Fruit fly (Drosophila melanogaster) whole organism, embryonic: ENCODE results near the gene CG13239.

Source experiments
- CG10147 ChIP-seq: fragments of 200-800 bp; sonication (Bioruptor generic); optimal IDR thresholded peaks from 2 replicates; lab custom pipeline; 2019; ENCODE audit warnings: missing biosample characterization, mild to moderate bottlenecking, missing genetic modification characterization, moderate library complexity
- CG10543 ChIP-seq: fragments of 200-800 bp; sonication (Bioruptor generic); optimal IDR thresholded peaks from 3 replicates; lab custom pipeline; 2017; ENCODE audit warnings: missing biosample characterization, mild to moderate bottlenecking, missing genetic modification characterization, moderate library complexity
- CG12071 ChIP-seq: fragments of 200-800 bp; sonication (Bioruptor generic); optimal IDR thresholded peaks from 3 replicates; lab custom pipeline; 2018; ENCODE audit warnings: missing biosample characterization, mild to moderate bottlenecking, missing genetic modification characterization
- CG12236 ChIP-seq: fragments of 200-800 bp; sonication (Bioruptor generic); optimal IDR thresholded peaks from 2 replicates; lab custom pipeline; 2016; ENCODE audit warnings: missing biosample characterization, missing genetic modification characterization
- CG12391 ChIP-seq: fragments of 200-800 bp; sonication (Bioruptor generic); optimal IDR thresholded peaks from 3 replicates; lab custom pipeline; 2018; ENCODE audit warnings: missing biosample characterization, mild to moderate bottlenecking, missing genetic modification characterization, moderate library complexity
- CG1647 ChIP-seq: fragments of 200-800 bp; sonication (Bioruptor generic); optimal IDR thresholded peaks from 3 replicates; lab custom pipeline; 2016; ENCODE audit warnings: missing biosample characterization, missing genetic modification characterization
- CG17186 ChIP-seq: fragments of 200-800 bp; sonication (Bioruptor generic); optimal IDR thresholded peaks from 3 replicates; lab custom pipeline; 2017; ENCODE audit warnings: missing biosample characterization, missing genetic modification reagents, missing genetic modification characterization
- CG17568 ChIP-seq: fragments of 200-800 bp; sonication (Bioruptor generic); optimal IDR thresholded peaks from 2 replicates; lab custom pipeline; 2018; ENCODE audit warnings: missing biosample characterization, mild to moderate bottlenecking, missing genetic modification characterization, moderate library complexity
- CG1792 ChIP-seq: fragments of 200-800 bp; sonication (Bioruptor generic); optimal IDR thresholded peaks from 2 replicates; lab custom pipeline; 2016; ENCODE audit warnings: missing biosample characterization, missing genetic modification characterization
- CG18262 ChIP-seq: fragments of 200-800 bp; optimal IDR thresholded peaks from 3 replicates; lab custom pipeline; 2019; ENCODE audit warnings: missing biosample characterization, mild to moderate bottlenecking, missing genetic modification characterization, moderate library complexity
- CG18764 ChIP-seq: fragments of 200-800 bp; sonication (Bioruptor generic); optimal IDR thresholded peaks from 3 replicates; lab custom pipeline; 2016; ENCODE audit warnings: missing biosample characterization, missing genetic modification characterization
- CG43689 ChIP-seq: fragments of 200-800 bp; sonication (Bioruptor generic); IDR thresholded peaks from 2 replicates; pipeline ENCODE4 v1.3.6; 2022; ENCODE audit warnings: missing biosample characterization, missing genetic modification characterization
- CG4854 ChIP-seq: fragments of 200-800 bp; sonication (Bioruptor generic); optimal IDR thresholded peaks from 2 replicates; lab custom pipeline; 2016; ENCODE audit warnings: missing biosample characterization, missing genetic modification characterization, inconsistent platforms
- CrebB ChIP-seq: fragments of 200-800 bp; sonication (Bioruptor generic); optimal IDR thresholded peaks from 3 replicates; lab custom pipeline; 2018; ENCODE audit warnings: missing biosample characterization, mild to moderate bottlenecking, missing genetic modification characterization
- Dbx ChIP-seq: fragments of 200-800 bp; sonication (Bioruptor generic); IDR thresholded peaks from 3 replicates; pipeline ENCODE4 v1.3.6; 2022; ENCODE audit warnings: missing biosample characterization, missing genetic modification characterization
- Doc3 ChIP-seq: fragments of 200-800 bp; sonication (Bioruptor generic); IDR thresholded peaks from 3 replicates; pipeline ENCODE4 v1.3.6; 2022; ENCODE audit warnings: missing biosample characterization, missing genetic modification characterization; ENCODE audit not compliant: partially characterized antibody
- Fer1 ChIP-seq: fragments of 200-800 bp; sonication (Bioruptor generic); optimal IDR thresholded peaks from 2 replicates; lab custom pipeline; 2017; ENCODE audit warnings: missing biosample characterization, mild to moderate bottlenecking, missing genetic modification characterization
- Gsc ChIP-seq: fragments of 200-800 bp; sonication (Bioruptor generic); IDR thresholded peaks from 2 replicates; pipeline ENCODE4 v1.3.6; 2022; ENCODE audit warnings: missing biosample characterization, missing genetic modification characterization
- H2.0 ChIP-seq: fragments of 200-800 bp; sonication (Bioruptor generic); IDR thresholded peaks from 2 replicates; pipeline ENCODE4 v1.3.6; 2022; ENCODE audit warnings: missing biosample characterization, missing genetic modification characterization
- Hand ChIP-seq: fragments of 200-800 bp; sonication (Bioruptor generic); optimal IDR thresholded peaks from 2 replicates; lab custom pipeline; 2017; ENCODE audit warnings: mild to moderate bottlenecking, missing biosample characterization, missing genetic modification reagents, missing genetic modification characterization
- Hey ChIP-seq: fragments of 200-800 bp; sonication (Bioruptor generic); optimal IDR thresholded peaks from 3 replicates; lab custom pipeline; 2018; ENCODE audit warnings: missing biosample characterization, mild to moderate bottlenecking, missing genetic modification characterization
- Hr3 ChIP-seq: fragments of 200-800 bp; sonication (Bioruptor generic); optimal IDR thresholded peaks from 3 replicates; lab custom pipeline; 2016; ENCODE audit warnings: missing biosample characterization, missing genetic modification characterization
- NFAT ChIP-seq: fragments of 200-800 bp; sonication (Bioruptor generic); IDR thresholded peaks from 2 replicates; pipeline ENCODE4 v1.3.6; 2022; ENCODE audit warnings: missing biosample characterization, missing genetic modification characterization
- Nf-YA ChIP-seq: fragments of 200-800 bp; sonication (Bioruptor generic); IDR thresholded peaks from 2 replicates; pipeline ENCODE4 v1.3.6; 2022; ENCODE audit warnings: missing biosample characterization, missing genetic modification characterization
- Oaz ChIP-seq: fragments of 200-800 bp; sonication (Bioruptor generic); IDR thresholded peaks from 2 replicates; pipeline ENCODE4 v1.3.6; 2022; ENCODE audit warnings: missing biosample characterization, missing genetic modification characterization
- Scr ChIP-seq: fragments of 200-800 bp; sonication (Bioruptor generic); IDR thresholded peaks from 2 replicates; pipeline ENCODE4 v1.3.6; 2022; ENCODE audit warnings: missing biosample characterization, missing genetic modification characterization; ENCODE audit not compliant: partially characterized antibody
- Usf ChIP-seq: fragments of 200-800 bp; sonication (Bioruptor generic); optimal IDR thresholded peaks from 2 replicates; lab custom pipeline; 2017; ENCODE audit warnings: missing genotype, missing biosample characterization, missing genetic modification characterization
- ac ChIP-seq: fragments of 200-800 bp; sonication (Bioruptor generic); optimal IDR thresholded peaks from 3 replicates; lab custom pipeline; 2017; ENCODE audit warnings: missing biosample characterization, mild to moderate bottlenecking, missing genetic modification characterization
- amos ChIP-seq: fragments of 200-800 bp; sonication (Bioruptor generic); IDR thresholded peaks from 2 replicates; pipeline ENCODE4 v1.3.6; 2022; ENCODE audit warnings: missing biosample characterization, missing genetic modification characterization; ENCODE audit not compliant: partially characterized antibody
- aop ChIP-seq: fragments of 200-800 bp; sonication (Bioruptor generic); IDR thresholded peaks from 2 replicates; pipeline ENCODE4 v1.3.6; 2022; ENCODE audit warnings: missing biosample characterization, missing genetic modification characterization
- ara ChIP-seq: fragments of 200-800 bp; sonication (Bioruptor generic); IDR thresholded peaks from 2 replicates; pipeline ENCODE4 v1.3.6; 2022; ENCODE audit warnings: missing biosample characterization, missing genetic modification characterization
- bowl ChIP-seq: fragments of 200-800 bp; sonication (Bioruptor generic); IDR thresholded peaks from 2 replicates; pipeline ENCODE4 v1.3.6; 2022; ENCODE audit warnings: missing biosample characterization, missing genetic modification characterization
- croc ChIP-seq: fragments of 200-800 bp; sonication (Bioruptor generic); conservative IDR thresholded peaks from 3 replicates; pipeline ENCODE4 v1.3.6; 2022; ENCODE audit warnings: missing biosample characterization, missing genetic modification characterization
- disco-r ChIP-seq: fragments of 200-800 bp; sonication (Bioruptor generic); optimal IDR thresholded peaks from 2 replicates; lab custom pipeline; 2016; ENCODE audit warnings: missing biosample characterization, missing genetic modification characterization
- dmrt11E ChIP-seq: fragments of 200-800 bp; sonication (Bioruptor generic); optimal IDR thresholded peaks from 3 replicates; lab custom pipeline; 2018; ENCODE audit warnings: missing biosample characterization, mild to moderate bottlenecking, missing genetic modification characterization, moderate library complexity
- dysf ChIP-seq: fragments of 200-800 bp; sonication (Bioruptor generic); IDR thresholded peaks from 3 replicates; pipeline ENCODE4 v1.3.6; 2022; ENCODE audit warnings: missing biosample characterization, missing genetic modification characterization
- fru ChIP-seq: fragments of >200 bp; optimal IDR thresholded peaks from 2 replicates; lab custom pipeline; 2017
- hbn ChIP-seq: fragments of 200-800 bp; sonication (Bioruptor generic); IDR thresholded peaks from 2 replicates; pipeline ENCODE4 v1.3.6; 2022; ENCODE audit warnings: missing biosample characterization, missing genetic modification characterization; ENCODE audit not compliant: partially characterized antibody
- hth ChIP-seq: fragments of >200 bp; optimal IDR thresholded peaks from 2 replicates; lab custom pipeline; 2017; ENCODE audit warnings: inconsistent platforms
- ken ChIP-seq: fragments of 200-800 bp; sonication (Bioruptor generic); IDR thresholded peaks from 3 replicates; pipeline ENCODE4 v1.3.6; 2022; ENCODE audit warnings: missing biosample characterization, missing genetic modification characterization
- oc ChIP-seq: fragments of 200-800 bp; sonication (Bioruptor generic); optimal IDR thresholded peaks from 2 replicates; lab custom pipeline; 2018; ENCODE audit warnings: missing biosample characterization, mild to moderate bottlenecking, missing genetic modification characterization, moderate library complexity
- pb ChIP-seq: fragments of 200-800 bp; sonication (Bioruptor generic); optimal IDR thresholded peaks from 3 replicates; lab custom pipeline; 2016; ENCODE audit warnings: missing biosample characterization, missing genetic modification characterization
- prd ChIP-seq, 3 experiments: fragments of >200 bp in 2 of 3; fragments of 200-800 bp in 1 of 3; sonication (Bioruptor generic) in 1 of 3; optimal IDR thresholded peaks in 2 of 3; IDR thresholded peaks in 1 of 3; 2 replicates in 2 of 3; 3 replicates in 1 of 3; pipeline versions ENCODE4 v1.3.6 to Lab custom; 2017 to 2022; ENCODE audit warnings: missing biosample characterization in 1 of 3, missing genetic modification characterization in 1 of 3
- row ChIP-seq: fragments of 200-800 bp; sonication (Bioruptor generic); IDR thresholded peaks from 3 replicates; pipeline ENCODE4 v1.3.6; 2022; ENCODE audit warnings: missing biosample characterization, missing genetic modification characterization
- slp2 ChIP-seq: fragments of 200-800 bp; sonication (Bioruptor generic); optimal IDR thresholded peaks from 2 replicates; lab custom pipeline; 2016; ENCODE audit warnings: missing biosample characterization, missing genetic modification characterization
- stwl ChIP-seq: fragments of 200-800 bp; sonication (Bioruptor generic); optimal IDR thresholded peaks from 3 replicates; lab custom pipeline; 2018; ENCODE audit warnings: missing biosample characterization, mild to moderate bottlenecking, missing genetic modification characterization, moderate library complexity
- tio ChIP-seq: fragments of 200-800 bp; sonication (Bioruptor generic); optimal IDR thresholded peaks from 2 replicates; lab custom pipeline; 2017; ENCODE audit warnings: missing biosample characterization, missing genetic modification characterization, inconsistent platforms
- tna ChIP-seq: fragments of 200-800 bp; sonication (Bioruptor generic); IDR thresholded peaks from 2 replicates; pipeline ENCODE4 v1.3.6; 2022; ENCODE audit warnings: missing biosample characterization, missing genetic modification characterization; ENCODE audit not compliant: partially characterized antibody
- yki ChIP-seq: fragments of >200 bp; optimal IDR thresholded peaks from 3 replicates; lab custom pipeline; 2018
- zfh2 ChIP-seq: fragments of 200-800 bp; sonication (Bioruptor generic); optimal IDR thresholded peaks from 2 replicates; lab custom pipeline; 2016; ENCODE audit warnings: missing biosample characterization, missing genetic modification characterization

The CG13239 gene

DNA sequence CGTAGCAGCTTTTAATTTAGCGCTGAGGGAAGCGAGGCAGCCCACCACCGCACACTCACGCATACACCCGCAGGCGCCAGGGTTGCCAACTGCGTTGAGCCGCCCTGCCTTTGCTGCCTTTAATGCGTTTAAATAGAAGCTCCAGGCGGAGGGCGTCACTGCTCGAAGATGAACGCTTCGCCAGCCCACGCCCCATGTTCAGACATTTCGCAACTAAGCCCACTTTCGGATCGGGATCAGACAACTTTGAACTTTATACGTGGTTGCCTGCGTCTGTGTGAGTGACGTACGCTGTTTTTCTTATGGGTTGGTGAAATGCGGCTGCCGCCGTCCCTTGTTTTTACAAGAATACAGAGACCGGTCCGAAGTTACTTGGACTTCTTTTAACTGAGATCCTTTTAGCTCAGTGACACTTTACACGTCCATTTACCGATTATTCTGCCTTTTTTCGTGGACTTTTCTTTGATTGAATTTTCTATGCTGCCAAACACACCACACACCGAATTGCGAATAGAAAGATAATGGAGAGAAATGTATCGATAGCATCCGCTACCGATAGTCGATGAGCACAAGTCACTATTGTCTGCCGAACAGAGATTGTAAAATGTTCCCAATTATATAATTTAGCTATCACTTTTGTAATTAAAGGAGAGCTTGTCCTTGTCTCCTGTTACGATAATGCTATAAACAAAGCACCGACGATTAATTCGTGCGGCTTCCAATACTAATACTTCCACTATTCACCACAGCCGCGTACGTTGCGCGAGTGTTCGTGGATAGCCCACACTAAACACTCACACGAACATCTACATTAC lies 10.7 kb downstream of the CG13239 start (continued):
- peak; percentile 54; the same call in 2 of the 3 replicates for TF ChIP-seq dysf (GFP tag; lab: Robert Waterston, UW)
- TF ChIP-seq zfh2 (GFP tag; lab: Kevin White, UChicago) = no peak
- no peak for TF ChIP-seq CG1647 (GFP tag; lab: Kevin White, UChicago)
- no peak for TF ChIP-seq stwl
- TF ChIP-seq Dbx (GFP tag; lab: Robert Waterston, UW) = no peak
- no peak for TF ChIP-seq slp2 (GFP tag; lab: Kevin White, UChicago)
- TF ChIP-seq disco-r (GFP tag; lab: Kevin White, UChicago) = no peak
- TF ChIP-seq ken (GFP tag; lab: Robert Waterston, UW) = no peak
- TF ChIP-seq CG12236 = no peak
- peak; percentile 50; the same call in 1 of the 2 replicates for TF ChIP-seq NFAT
- no peak for TF ChIP-seq tio (GFP tag; lab: Kevin White, UChicago)
- TF ChIP-seq croc = no peak
- TF ChIP-seq tna (GFP tag; lab: Robert Waterston, UW) = peak; percentile 71
- no peak for TF ChIP-seq CG18764 (GFP tag; lab: Kevin White, UChicago)
- no peak for TF ChIP-seq aop (GFP tag; lab: Robert Waterston, UW)
- TF ChIP-seq oc = no peak
- no peak for TF ChIP-seq Oaz (GFP tag; lab: Robert Waterston, UW)
- no peak for TF ChIP-seq yki (lab: Kevin White, UChicago)
- TF ChIP-seq Usf (GFP tag; lab: Kevin White, UChicago) = no peak
- peak; percentile 74 for TF ChIP-seq amos
- TF ChIP-seq CG12391 (tag; lab: Kevin White, UChicago) = no peak
- no peak for TF ChIP-seq Hand (GFP tag; lab: Kevin White, UChicago)
- TF ChIP-seq Hr3 (GFP tag; lab: Kevin White, UChicago) = no peak
- peak; percentile 77 for TF ChIP-seq Scr (GFP tag; lab: Robert Waterston, UW)
- no peak for TF ChIP-seq hth (lab: Kevin White, UChicago)
- TF ChIP-seq CG10543 (GFP tag; lab: Kevin White, UChicago) = peak; percentile 62
- no peak for TF ChIP-seq Hey (tag; lab: Kevin White, UChicago)
- TF ChIP-seq CG4854 = no peak
- no peak for TF ChIP-seq CG18262 (tag; lab: Kevin White, UChicago)
- TF ChIP-seq pb (GFP tag; lab: Kevin White, UChicago) = no peak
- TF ChIP-seq CG17568 (GFP tag; lab: Kevin White, UChicago) = no peak
- no peak for TF ChIP-seq Gsc (GFP tag; lab: Robert Waterston, UW)
- TF ChIP-seq hbn (GFP tag; lab: Robert Waterston, UW) = peak; percentile 37
- TF ChIP-seq CG12071 (GFP tag; lab: Kevin White, UChicago) = no peak
- TF ChIP-seq prd (optimal IDR thresholded peaks at IDR 0.05; lab: Kevin White, UChicago) = no peak
- TF ChIP-seq prd (GFP tag; IDR thresholded peaks at IDR 0.05; lab: Robert Waterston, UW) = no peak
- no peak for TF ChIP-seq dmrt11E (tag; lab: Kevin White, UChicago)
- TF ChIP-seq CrebB (tag; lab: Kevin White, UChicago) = no peak
- TF ChIP-seq Doc3 (GFP tag; lab: Robert Waterston, UW) = peak; percentile 30; the same call in 2 of the 3 replicates
- no peak for TF ChIP-seq Fer1 (GFP tag; lab: Kevin White, UChicago)
- no peak for TF ChIP-seq CG43689 (GFP tag; lab: Robert Waterston, UW)
- TF ChIP-seq CG17186 (GFP tag; lab: Kevin White, UChicago) = no peak
- no peak for TF ChIP-seq CG1792 (GFP tag; lab: Kevin White, UChicago)
- peak; percentile 60 for TF ChIP-seq row (GFP tag; lab: Robert Waterston, UW)
- peak; percentile 24 for TF ChIP-seq CG10147
- TF ChIP-seq bowl (GFP tag; lab: Robert Waterston, UW) = no peak
- no peak for TF ChIP-seq ac (GFP tag; lab: Kevin White, UChicago)
- TF ChIP-seq H2.0 = no peak
- no peak for TF ChIP-seq fru
- TF ChIP-seq Nf-YA (GFP tag; lab: Robert Waterston, UW) = no peak
- TF ChIP-seq ara (GFP tag; lab: Robert Waterston, UW) = no peak
